Fruit fly (Drosophila melanogaster) whole organism, prepupa: ENCODE data around the gene Samuel.
A peak's percentile ranks its signal among the peaks of the same experiment; 100 is the strongest.

Experiments used
- Sox14 ChIP-seq: fragments of 200-800 bp; sonication (Bioruptor generic); optimal IDR thresholded peaks from 3 replicates; lab custom pipeline; 2016; ENCODE audit warnings: missing biosample characterization, missing genetic modification characterization
- net ChIP-seq: fragments of 200-800 bp; sonication (Bioruptor generic); optimal IDR thresholded peaks from 3 replicates; lab custom pipeline; 2016; ENCODE audit warnings: missing biosample characterization, missing genetic modification characterization
- spab ChIP-seq: fragments of 200-800 bp; sonication (Bioruptor generic); optimal IDR thresholded peaks from 2 replicates; lab custom pipeline; 2017; ENCODE audit warnings: missing biosample characterization, mild to moderate bottlenecking, missing genetic modification characterization, missing genetic modification reagents

DNA sequence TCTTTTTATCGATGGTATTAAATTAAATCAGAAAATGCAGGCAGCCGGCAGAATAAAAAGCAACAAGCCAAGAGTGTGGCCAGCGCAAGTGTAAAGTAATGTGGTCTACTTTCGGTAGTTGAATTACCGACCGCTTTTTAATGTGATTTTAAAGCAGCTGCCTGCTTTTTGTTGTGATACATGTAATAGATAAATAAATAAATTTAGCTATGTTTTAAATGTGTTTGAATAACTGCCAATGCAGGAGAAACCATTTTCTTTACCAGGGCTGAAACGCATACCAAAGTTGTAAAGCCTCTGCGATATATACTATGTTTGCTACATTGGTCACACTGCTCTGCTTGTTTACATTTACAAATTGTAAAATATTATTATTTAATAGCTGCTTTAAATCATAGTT is 96.7 kb downstream of the Samuel start, which contains the start of the genes Tmem214 and YL-1:
- no peak for TF ChIP-seq net (GFP tag; lab: Kevin White, UChicago)
- peak; percentile 14 for TF ChIP-seq Sox14 (GFP tag; lab: Kevin White, UChicago)
- no peak for TF ChIP-seq spab
